Worm (Caenorhabditis elegans): Measurements from ENCODE around the gene nhr-225.

- peak in 1 of 3 experiments; percentile 17 for TF ChIP-seq ceh-82 (tag; optimal IDR thresholded peaks at IDR 0.05)
- TF ChIP-seq ztf-4 (tag; optimal IDR thresholded peaks at IDR 0.05) = no peak
- no peak for TF ChIP-seq lin-13 (GFP tag; optimal IDR thresholded peaks at IDR 0.05)
- TF ChIP-seq egl-27 (tag; optimal IDR thresholded peaks at IDR 0.05) = no peak
- no peak for TF ChIP-seq unc-62 (GFP tag; optimal IDR thresholded peaks at IDR 0.05)
- no peak for TF ChIP-seq dpl-1 (GFP tag; optimal IDR thresholded peaks at IDR 0.05)
- no peak for TF ChIP-seq aly-2 (tag; optimal IDR thresholded peaks at IDR 0.05)
- no peak for TF ChIP-seq jun-1 (tag; optimal IDR thresholded peaks at IDR 0.05)
- no peak for TF ChIP-seq pqm-1 (tag; optimal IDR thresholded peaks at IDR 0.05)
- TF ChIP-seq ets-5 (GFP tag; IDR thresholded peaks at IDR 0.05) = no peak
- TF ChIP-seq nhr-71 (tag; optimal IDR thresholded peaks at IDR 0.05) = no peak
Observed at ce11 chrV:2244751-2245150, 45.5 kb downstream of the nhr-225 start, which contains the start of gene cyp-33C5.

All from whole organism, L1 larva.